Fruit fly (Drosophila melanogaster): ENCODE results near the gene CG10650.

The CG10650 gene

dm6 chr2L:18987078-18987895 is 8.4 kb downstream of the CG10650 start, which contains the start of the genes Swip-1 and EMC5 (continued):
- peak; percentile 52 for TF ChIP-seq CG4617 (GFP tag; optimal IDR thresholded peaks at IDR 0.05; ENCODE audit: borderline replicate concordance)
- no peak for TF ChIP-seq seq (GFP tag; IDR thresholded peaks at IDR 0.05)
- peak; percentile 19 for TF ChIP-seq CG5245 (GFP tag; optimal IDR thresholded peaks at IDR 0.05)
- TF ChIP-seq dati (GFP tag; IDR thresholded peaks at IDR 0.05), result no peak
- TF ChIP-seq CG10274 (GFP tag; optimal IDR thresholded peaks at IDR 0.05), result no peak
- TF ChIP-seq Ets65A (GFP tag), result peak; percentile 87
- peak; percentile 79 for TF ChIP-seq CG8924 (tag; optimal IDR thresholded peaks at IDR 0.05)
- peak; percentile 66 for TF ChIP-seq CG15269 (tag; optimal IDR thresholded peaks at IDR 0.05)
- 0 out of 4 replicates have a peak, but pooled peaks have one; percentile 17 for TF ChIP-seq chinmo (GFP tag; IDR thresholded peaks at IDR 0.05; ENCODE audit: partially characterized antibody)
- peak; percentile 13 for TF ChIP-seq NC2α (GFP tag; optimal IDR thresholded peaks at IDR 0.05)
- peak; percentile 70 for TF ChIP-seq CG9727 (GFP tag; optimal IDR thresholded peaks at IDR 0.05)
- peak; percentile 40; the same call in 1 of the 2 replicates for TF ChIP-seq CG32772 (GFP tag; IDR thresholded peaks at IDR 0.05)
- no peak for TF ChIP-seq Lim3 (GFP tag; IDR thresholded peaks at IDR 0.05)
- no peak for TF ChIP-seq sc (optimal IDR thresholded peaks at IDR 0.05)
- peak; percentile 7 for TF ChIP-seq sc (GFP tag; optimal IDR thresholded peaks at IDR 0.05)
- no peak for TF ChIP-seq CG2875 (GFP tag; optimal IDR thresholded peaks at IDR 0.05)
- no peak for TF ChIP-seq Kr (GFP tag; optimal IDR thresholded peaks at IDR 0.05)
- peak; percentile 45; the same call in 1 of the 4 replicates for TF ChIP-seq Gug (GFP tag; IDR thresholded peaks at IDR 0.05)
- 0 out of 2 replicates have a peak, but pooled peaks have one; percentile 15 for TF ChIP-seq Rx (GFP tag; IDR thresholded peaks at IDR 0.05)
- peak; percentile 40; the same call in 1 of the 2 replicates for TF ChIP-seq hbn (GFP tag; IDR thresholded peaks at IDR 0.05; ENCODE audit: partially characterized antibody)
- no peak for TF ChIP-seq CG18011 (GFP tag; optimal IDR thresholded peaks at IDR 0.05)
- TF ChIP-seq nerfin-1 (tag; optimal IDR thresholded peaks at IDR 0.05), result peak; percentile 42
- TF ChIP-seq Mad (GFP tag; optimal IDR thresholded peaks at IDR 0.05), result no peak
- no peak for TF ChIP-seq vfl (GFP tag; optimal IDR thresholded peaks at IDR 0.05)
- TF ChIP-seq pho (GFP tag; optimal IDR thresholded peaks at IDR 0.05), result no peak
- TF ChIP-seq crc (GFP tag; optimal IDR thresholded peaks at IDR 0.05), result no peak
- no peak for TF ChIP-seq Doc2 (GFP tag; IDR thresholded peaks at IDR 0.05)
- peak; percentile 49; the same call in 1 of the 2 replicates for TF ChIP-seq klu (GFP tag; IDR thresholded peaks at IDR 0.05)
- TF ChIP-seq trh (GFP tag; optimal IDR thresholded peaks at IDR 0.05), result peak; percentile 51
- no peak for TF ChIP-seq repo (GFP tag; optimal IDR thresholded peaks at IDR 0.05)
- TF ChIP-seq Atf-2 (GFP tag; optimal IDR thresholded peaks at IDR 0.05), result no peak
- TF ChIP-seq odd (GFP tag; optimal IDR thresholded peaks at IDR 0.05), result no peak
- no peak for TF ChIP-seq CG9876 (GFP tag; optimal IDR thresholded peaks at IDR 0.05)
- peak; percentile 55 for TF ChIP-seq pzg (GFP tag; optimal IDR thresholded peaks at IDR 0.05)
- TF ChIP-seq sens-2 (GFP tag; IDR thresholded peaks at IDR 0.05), result no peak
- peak; percentile 82 for TF ChIP-seq row (GFP tag; IDR thresholded peaks at IDR 0.05)
- TF ChIP-seq dpn (GFP tag; optimal IDR thresholded peaks at IDR 0.05), result peak in 1 of 2 experiments; percentile 53
- TF ChIP-seq C15 (GFP tag; IDR thresholded peaks at IDR 0.05), result 0 out of 3 replicates have a peak, but pooled peaks have one; percentile 25
- peak; percentile 80 for TF ChIP-seq CG2712 (tag; optimal IDR thresholded peaks at IDR 0.05)
- TF ChIP-seq CG1832 (GFP tag; optimal IDR thresholded peaks at IDR 0.05), result no peak
- TF ChIP-seq HHEX (GFP tag; optimal IDR thresholded peaks at IDR 0.05), result peak; percentile 35
- TF ChIP-seq onecut (GFP tag; IDR thresholded peaks at IDR 0.05), result no peak
- peak; percentile 64 for TF ChIP-seq gsb-n (tag; optimal IDR thresholded peaks at IDR 0.05)
- TF ChIP-seq CG4360 (GFP tag; IDR thresholded peaks at IDR 0.05), result 0 out of 2 replicates have a peak, but pooled peaks have one; percentile 17
- peak; percentile 8 for TF ChIP-seq CG1529 (GFP tag; optimal IDR thresholded peaks at IDR 0.05)
- 0 out of 2 replicates have a peak, but pooled peaks have one; percentile 10 for TF ChIP-seq Ada2b (GFP tag; IDR thresholded peaks at IDR 0.05)
- TF ChIP-seq Ravus (GFP tag; IDR thresholded peaks at IDR 0.05), result no peak
- TF ChIP-seq sug (tag; optimal IDR thresholded peaks at IDR 0.05), result peak; percentile 73
- TF ChIP-seq Spps (tag; optimal IDR thresholded peaks at IDR 0.05), result no peak
- no peak for TF ChIP-seq CG12769 (tag; optimal IDR thresholded peaks at IDR 0.05)

Measured in whole organism, embryonic.